Worm (Caenorhabditis elegans) whole organism, L4/young adult: ENCODE measurements around the gene clec-60.

Source experiments
- dao-5 ChIP-seq: sonication (generic microtip); optimal IDR thresholded peaks from 2 replicates; lab custom pipeline; 2016; ENCODE audit warnings: missing genotype, missing genetic modification characterization, moderate library complexity, missing compliant biosample characterization
- him-1 ChIP-seq: sonication (generic microtip); optimal IDR thresholded peaks from 2 replicates; lab custom pipeline; 2016; ENCODE audit warnings: missing genotype, missing genetic modification reagents, missing genetic modification characterization, missing compliant biosample characterization

- TF ChIP-seq dao-5 (no peak), him-1 (no peak)
These were observed 41.7 kb downstream of the clec-60 start, which contains the start of gene E04D5.4 for ce11 chrII:10439976-10440375.
